Worm (Caenorhabditis elegans) whole organism, L1 larva: Measurements from ENCODE around the gene srx-14.

ENCODE experiments used
- C04F5.9 ChIP-seq: sonication (generic microtip); optimal IDR thresholded peaks from 2 replicates; lab custom pipeline; 2016; ENCODE audit warnings: missing genetic modification characterization, missing compliant biosample characterization
- C16A3.4 ChIP-seq: fragments of 150-350 bp; optimal IDR thresholded peaks from 2 replicates; lab custom pipeline; 2014; ENCODE audit warnings: missing biosample characterization, missing genetic modification characterization
- C34B4.2 ChIP-seq: sonication (generic microtip); optimal IDR thresholded peaks from 2 replicates; lab custom pipeline; 2017; ENCODE audit warnings: mild to moderate bottlenecking, missing genetic modification characterization, missing compliant biosample characterization
- ceh-8 ChIP-seq: fragments of 200-800 bp; sonication (Bioruptor generic); optimal IDR thresholded peaks from 2 replicates; lab custom pipeline; 2018; ENCODE audit warnings: mild to moderate bottlenecking, missing genetic modification characterization, moderate library complexity, missing compliant biosample characterization
- ceh-82 ChIP-seq, 3 experiments: fragments of 150-350 bp in 1 of 3; sonication (generic microtip) in 2 of 3; optimal IDR thresholded peaks; 2 replicates each; lab custom pipeline; 2014 to 2017; ENCODE audit warnings: missing biosample characterization in 3 of 3, missing genetic modification characterization in 3 of 3
- efl-3 ChIP-seq: fragments of 200-800 bp; sonication (Bioruptor generic); optimal IDR thresholded peaks from 2 replicates; lab custom pipeline; 2018; ENCODE audit warnings: mild to moderate bottlenecking, missing genetic modification characterization, missing compliant biosample characterization
- egl-13 ChIP-seq: sonication (generic microtip); optimal IDR thresholded peaks from 2 replicates; lab custom pipeline; 2016; ENCODE audit warnings: missing genotype, missing genetic modification reagents, missing genetic modification characterization, missing compliant biosample characterization
- ets-5 ChIP-seq: fragments of 200-800 bp; sonication (Bioruptor generic); IDR thresholded peaks from 2 replicates; pipeline ENCODE4 v1.3.6; 2022; ENCODE audit warnings: missing genetic modification characterization, missing compliant biosample characterization
- fkh-10 ChIP-seq: sonication (generic microtip); optimal IDR thresholded peaks from 2 replicates; lab custom pipeline; 2017; ENCODE audit warnings: missing biosample characterization, missing genetic modification reagents, missing genetic modification characterization
- fkh-4 ChIP-seq: sonication (generic microtip); optimal IDR thresholded peaks from 2 replicates; lab custom pipeline; 2016; ENCODE audit warnings: missing compliant biosample characterization, missing genetic modification characterization, borderline replicate concordance
- fkh-8 ChIP-seq: sonication (generic microtip); optimal IDR thresholded peaks from 2 replicates; lab custom pipeline; 2016; ENCODE audit warnings: mild to moderate bottlenecking, missing genetic modification characterization, missing compliant biosample characterization
- fos-1 ChIP-seq: fragments of 150-350 bp; optimal IDR thresholded peaks from 2 replicates; lab custom pipeline; 2014; ENCODE audit warnings: missing biosample characterization, missing genetic modification characterization
- hlh-17 ChIP-seq: fragments of 200-800 bp; sonication (Bioruptor generic); optimal IDR thresholded peaks from 2 replicates; lab custom pipeline; 2018; ENCODE audit warnings: missing genetic modification characterization, mild to moderate bottlenecking, missing compliant biosample characterization, moderate library complexity, borderline replicate concordance
- isw-1 ChIP-seq: fragments of 200-800 bp; sonication (Bioruptor generic); IDR thresholded peaks from 2 replicates; pipeline ENCODE4 v1.3.6; 2022; ENCODE audit warnings: missing genetic modification characterization, missing compliant biosample characterization
- jun-1 ChIP-seq: fragments of 150-350 bp; optimal IDR thresholded peaks from 2 replicates; lab custom pipeline; 2014; ENCODE audit warnings: missing biosample characterization, missing genetic modification reagents, missing genetic modification characterization
- lin-13 ChIP-seq: fragments of 150-350 bp; optimal IDR thresholded peaks from 2 replicates; lab custom pipeline; 2014; ENCODE audit warnings: missing biosample characterization, missing genetic modification reagents, missing genetic modification characterization
- lin-14 ChIP-seq: fragments of 200-800 bp; sonication (Bioruptor generic); optimal IDR thresholded peaks from 2 replicates; lab custom pipeline; 2018; ENCODE audit warnings: mild to moderate bottlenecking, missing genetic modification characterization, moderate library complexity, missing compliant biosample characterization
- lin-35 ChIP-seq, 2 experiments: fragments of 150-350 bp; optimal IDR thresholded peaks; 2 replicates each; lab custom pipeline; 2014; ENCODE audit warnings: missing biosample characterization in 2 of 2, missing genetic modification characterization in 2 of 2, missing genetic modification reagents in 2 of 2
- lin-39 ChIP-seq: fragments of 150-350 bp; optimal IDR thresholded peaks from 2 replicates; lab custom pipeline; 2014; ENCODE audit warnings: missing biosample characterization, missing genetic modification reagents, missing genetic modification characterization
- lir-3 ChIP-seq: sonication (generic microtip); optimal IDR thresholded peaks from 2 replicates; lab custom pipeline; 2016; ENCODE audit warnings: mild to moderate bottlenecking, missing genetic modification characterization, moderate library complexity, missing compliant biosample characterization; ENCODE audit not compliant: poor library complexity
- mab-9 ChIP-seq: fragments of 200-800 bp; sonication (Bioruptor generic); IDR thresholded peaks from 2 replicates; pipeline ENCODE4 v1.3.6; 2022; ENCODE audit warnings: missing genetic modification reagents, missing genetic modification characterization, missing compliant biosample characterization
- mdl-1 ChIP-seq, 2 experiments: fragments of 150-350 bp; optimal IDR thresholded peaks; 2 replicates each; lab custom pipeline; 2014 to 2017; ENCODE audit warnings: missing biosample characterization in 2 of 2, missing genetic modification characterization in 2 of 2, inconsistent platforms in 1 of 2
- mef-2 ChIP-seq: fragments of 150-350 bp; optimal IDR thresholded peaks from 2 replicates; lab custom pipeline; 2014; ENCODE audit warnings: missing biosample characterization, missing genetic modification characterization
- nhr-11 ChIP-seq: fragments of 150-350 bp; optimal IDR thresholded peaks from 2 replicates; lab custom pipeline; 2014; ENCODE audit warnings: missing biosample characterization, missing genetic modification characterization
- nhr-19 ChIP-seq: fragments of 200-800 bp; sonication (Bioruptor generic); conservative IDR thresholded peaks from 2 replicates; pipeline ENCODE4 v1.3.6; 2022; ENCODE audit warnings: missing genetic modification characterization, missing compliant biosample characterization
- nhr-237 ChIP-seq: fragments of 150-350 bp; optimal IDR thresholded peaks from 2 replicates; lab custom pipeline; 2014; ENCODE audit warnings: missing biosample characterization, missing genetic modification characterization
- nhr-28 ChIP-seq: fragments of 150-350 bp; optimal IDR thresholded peaks from 2 replicates; lab custom pipeline; 2014; ENCODE audit warnings: missing biosample characterization, missing genetic modification characterization
- nhr-71 ChIP-seq: sonication (generic microtip); optimal IDR thresholded peaks from 2 replicates; lab custom pipeline; 2016; ENCODE audit warnings: mild to moderate bottlenecking, missing genetic modification characterization, moderate library complexity, missing compliant biosample characterization
- nhr-77 ChIP-seq: fragments of 150-350 bp; optimal IDR thresholded peaks from 2 replicates; lab custom pipeline; 2014; ENCODE audit warnings: missing biosample characterization, missing genetic modification characterization
- nhr-84 ChIP-seq: sonication (generic microtip); optimal IDR thresholded peaks from 2 replicates; lab custom pipeline; 2017; ENCODE audit warnings: missing biosample characterization, missing genetic modification characterization
- nhr-85 ChIP-seq: sonication (generic microtip); peaks from one replicate; lab custom pipeline; 2016; ENCODE audit warnings: missing genetic modification characterization, inconsistent platforms, missing compliant biosample characterization
- pag-3 ChIP-seq: sonication (generic microtip); optimal IDR thresholded peaks from 2 replicates; lab custom pipeline; 2017; ENCODE audit warnings: missing genetic modification characterization, mild to moderate bottlenecking, missing compliant biosample characterization, antibody characterized with exemption, borderline replicate concordance; ENCODE audit not compliant: insufficient read depth
- pax-3 ChIP-seq: fragments of 200-800 bp; sonication (Bioruptor generic); optimal IDR thresholded peaks from 2 replicates; lab custom pipeline; 2018; ENCODE audit warnings: mild to moderate bottlenecking, missing genetic modification characterization, moderate library complexity, missing compliant biosample characterization
- pqm-1 ChIP-seq: sonication (generic microtip); optimal IDR thresholded peaks from 3 replicates; lab custom pipeline; 2017; ENCODE audit warnings: missing biosample characterization, missing genetic modification characterization
- skn-1 ChIP-seq: fragments of 150-350 bp; optimal IDR thresholded peaks from 2 replicates; lab custom pipeline; 2014; ENCODE audit warnings: missing biosample characterization, missing genetic modification characterization
- snpc-4 ChIP-seq: fragments of 150-350 bp; optimal IDR thresholded peaks from 2 replicates; lab custom pipeline; 2014; ENCODE audit warnings: missing biosample characterization, missing genetic modification characterization
- sox-4 ChIP-seq: sonication (generic microtip); optimal IDR thresholded peaks from 2 replicates; lab custom pipeline; 2016; ENCODE audit warnings: missing genetic modification characterization, missing compliant biosample characterization
- sptf-1 ChIP-seq: fragments of 150-350 bp; optimal IDR thresholded peaks from 2 replicates; lab custom pipeline; 2014; ENCODE audit warnings: missing biosample characterization, missing genetic modification characterization
- swsn-7 ChIP-seq: sonication (generic microtip); optimal IDR thresholded peaks from 2 replicates; lab custom pipeline; 2016; ENCODE audit warnings: missing genetic modification characterization, missing compliant biosample characterization
- unc-130 ChIP-seq: fragments of 150-350 bp; optimal IDR thresholded peaks from 2 replicates; lab custom pipeline; 2017; ENCODE audit warnings: missing biosample characterization, missing genetic modification characterization, inconsistent platforms
- unc-30 ChIP-seq: sonication (generic microtip); optimal IDR thresholded peaks from 2 replicates; lab custom pipeline; 2017; ENCODE audit warnings: missing biosample characterization, missing genetic modification characterization
- vab-15 ChIP-seq: sonication (generic microtip); optimal IDR thresholded peaks from 2 replicates; lab custom pipeline; 2017; ENCODE audit warnings: missing genotype, mild to moderate bottlenecking, missing genetic modification characterization, missing compliant biosample characterization
- xbp-1 ChIP-seq: sonication (generic microtip); optimal IDR thresholded peaks from 2 replicates; lab custom pipeline; 2016; ENCODE audit warnings: missing genetic modification characterization, missing compliant biosample characterization
- zag-1 ChIP-seq: fragments of 150-350 bp; optimal IDR thresholded peaks from 2 replicates; lab custom pipeline; 2014; ENCODE audit warnings: missing biosample characterization, missing genetic modification characterization
- zip-4 ChIP-seq: fragments of 200-800 bp; sonication (Bioruptor generic); optimal IDR thresholded peaks from 2 replicates; lab custom pipeline; 2018; ENCODE audit warnings: mild to moderate bottlenecking, missing genetic modification characterization, moderate library complexity, missing compliant biosample characterization
- ztf-11 ChIP-seq, 2 experiments: sonication (generic microtip); optimal IDR thresholded peaks; 2 replicates each; lab custom pipeline; 2016 to 2017; ENCODE audit warnings: missing genetic modification characterization in 2 of 2, missing biosample characterization in 1 of 2, missing compliant biosample characterization in 1 of 2

The srx-14 gene

ce11 chrIV:1104518-1104917 is 9.0 kb downstream of the srx-14 start, which contains the start of the genes C44B12.9 and C44B12.3:
C44B12.9 (minus strand) TSS chrIV:1104618.
C44B12.3 (plus strand) TSS chrIV:1104766.
- TF ChIP-seq lin-35 (GFP tag; optimal IDR thresholded peaks at IDR 0.05; lab: Kevin White, UChicago) (no peak), nhr-77 (tag; lab: Kevin White, UChicago) (no peak), snpc-4 (no peak), jun-1 (tag; lab: Kevin White, UChicago) (no peak), ets-5 (GFP tag; lab: Robert Waterston, UW) (no peak), lin-14 (GFP tag; lab: Kevin White, UChicago) (no peak), pqm-1 (no peak), nhr-85 (tag; lab: Kevin White, UChicago) (no peak), isw-1 (GFP tag; lab: Robert Waterston, UW) (no peak), vab-15 (tag; lab: Kevin White, UChicago) (no peak), nhr-11 (tag; lab: Kevin White, UChicago) (no peak), lin-13 (GFP tag; lab: Kevin White, UChicago) (no peak), C16A3.4 (tag; lab: Kevin White, UChicago) (no peak), mdl-1 (tag; optimal IDR thresholded peaks at IDR 0.05; lab: Kevin White, UChicago) (no peak), fkh-10 (GFP tag; lab: Kevin White, UChicago) (no peak), efl-3 (GFP tag; lab: Kevin White, UChicago) (no peak), fkh-4 (tag; lab: Kevin White, UChicago) (no peak), skn-1 (tag; lab: Kevin White, UChicago) (no peak), lir-3 (no peak)

ce11 chrIV:1097153-1097552 is 16.4 kb downstream of the srx-14 start, which contains the start of gene cox-18:
cox-18 (plus strand) TSS chrIV:1097453.
- TF ChIP-seq sox-4 (tag; lab: Kevin White, UChicago) (no peak), nhr-28 (tag; lab: Kevin White, UChicago) (no peak), ztf-11 (tag; optimal IDR thresholded peaks at IDR 0.05; lab: Kevin White, UChicago) (no peak), C34B4.2 (tag; lab: Kevin White, UChicago) (no peak), ets-5 (GFP tag; lab: Robert Waterston, UW) (no peak), xbp-1 (tag; lab: Kevin White, UChicago) (no peak), ceh-8 (no peak), mef-2 (tag; lab: Kevin White, UChicago) (no peak)

ce11 chrIV:1096154-1096553 is 17.4 kb downstream of the srx-14 start:
- TF ChIP-seq C04F5.9 (no peak), mdl-1 (tag; optimal IDR thresholded peaks at IDR 0.05; lab: Kevin White, UChicago) (no peak), vab-15 (tag; lab: Kevin White, UChicago) (no peak), zag-1 (no peak), lin-35 (GFP tag; optimal IDR thresholded peaks at IDR 0.05; lab: Kevin White, UChicago) (no peak), nhr-77 (tag; lab: Kevin White, UChicago) (no peak), fos-1 (tag; lab: Kevin White, UChicago) (no peak), pag-3 (no peak)

- peak; percentile 78 for TF ChIP-seq nhr-237 (tag; lab: Kevin White, UChicago)
- peak; percentile 62 for TF ChIP-seq zag-1
- TF ChIP-seq nhr-84 (tag; lab: Kevin White, UChicago), result peak; percentile 24
- peak; percentile 70 for TF ChIP-seq unc-30 (tag; lab: Kevin White, UChicago)
- no peak for TF ChIP-seq sptf-1 (tag; lab: Kevin White, UChicago)
- TF ChIP-seq pax-3 (tag; lab: Kevin White, UChicago), result peak; percentile 98
- no peak for TF ChIP-seq hlh-17
- TF ChIP-seq egl-13 (tag; lab: Kevin White, UChicago), result peak; percentile 96
- TF ChIP-seq ceh-82 (tag; optimal IDR thresholded peaks at IDR 0.05; lab: Kevin White, UChicago), result peak; percentile 95 to 99 (median 99)
- no peak for TF ChIP-seq pqm-1
- TF ChIP-seq vab-15 (tag; lab: Kevin White, UChicago), result peak; percentile 95
- TF ChIP-seq mab-9 (GFP tag; lab: Robert Waterston, UW), result peak; percentile 98
- TF ChIP-seq nhr-71 (tag; lab: Kevin White, UChicago), result peak; percentile 98
- TF ChIP-seq nhr-19 (GFP tag; lab: Robert Waterston, UW), result peak; percentile 99
- peak; percentile 89 for TF ChIP-seq efl-3 (GFP tag; lab: Kevin White, UChicago)
- peak; percentile 98 for TF ChIP-seq lin-39 (tag; lab: Kevin White, UChicago)
- peak; percentile 92 for TF ChIP-seq unc-130
- TF ChIP-seq swsn-7 (tag; lab: Kevin White, UChicago), result peak; percentile 99
- TF ChIP-seq fkh-8 (tag; lab: Kevin White, UChicago), result peak; percentile 99
- TF ChIP-seq lin-13 (GFP tag; lab: Kevin White, UChicago), result peak; percentile 96
- peak; percentile 97 for TF ChIP-seq zip-4
Measured at ce11 chrIV:1093870-1094564, 19.5 kb downstream of the srx-14 start, which contains the start of the genes cct-8 and Y55F3AR.2. cct-8 (minus strand) TSS chrIV:1093920. Y55F3AR.2 (plus strand) TSS chrIV:1094541.
